Worm (Caenorhabditis elegans) whole organism, L2 larva: ENCODE data around the gene elks-1.
A peak's percentile ranks its signal among the peaks of the same experiment; 100 is the strongest.

ENCODE experiments used
- C34F6.9 ChIP-seq: fragments of 150-350 bp; optimal IDR thresholded peaks from 2 replicates; lab custom pipeline; 2014; ENCODE audit warnings: missing biosample characterization, missing genetic modification characterization
- Y55F3AM.14 ChIP-seq: fragments of 200-800 bp; sonication (Bioruptor generic); optimal IDR thresholded peaks from 2 replicates; lab custom pipeline; 2018; ENCODE audit warnings: mild to moderate bottlenecking, missing genetic modification characterization, missing compliant biosample characterization
- ama-1 ChIP-seq: fragments of 150-350 bp; optimal IDR thresholded peaks from 2 replicates; lab custom pipeline; 2018; ENCODE audit warnings: inconsistent platforms
- egl-27 ChIP-seq: sonication (generic microtip); optimal IDR thresholded peaks from 3 replicates; lab custom pipeline; 2017; ENCODE audit warnings: missing biosample characterization, missing genetic modification reagents, missing genetic modification characterization
- gmeb-1 ChIP-seq: fragments of 150-350 bp; optimal IDR thresholded peaks from 2 replicates; lab custom pipeline; 2014; ENCODE audit warnings: missing biosample characterization, missing genetic modification characterization
- lin-11 ChIP-seq: fragments of 150-350 bp; sonication (generic microtip); optimal IDR thresholded peaks from 2 replicates; lab custom pipeline; 2014; ENCODE audit warnings: missing biosample characterization, missing genetic modification characterization, inconsistent platforms, mixed read lengths
- mab-5 ChIP-seq: fragments of 150-350 bp; optimal IDR thresholded peaks from 2 replicates; lab custom pipeline; 2014; ENCODE audit warnings: missing biosample characterization, missing genetic modification characterization
- nhr-10 ChIP-seq: sonication (generic microtip); optimal IDR thresholded peaks from 2 replicates; lab custom pipeline; 2017; ENCODE audit warnings: missing biosample characterization, missing genetic modification characterization
- nhr-11 ChIP-seq: fragments of 150-350 bp; optimal IDR thresholded peaks from 2 replicates; lab custom pipeline; 2014; ENCODE audit warnings: missing biosample characterization, missing genetic modification characterization
- nhr-237 ChIP-seq: fragments of 150-350 bp; optimal IDR thresholded peaks from 2 replicates; lab custom pipeline; 2014; ENCODE audit warnings: missing biosample characterization, missing genetic modification characterization
- unc-39 ChIP-seq: fragments of 150-350 bp; optimal IDR thresholded peaks from 2 replicates; lab custom pipeline; 2014; ENCODE audit warnings: missing biosample characterization, missing genetic modification characterization
- unc-62 ChIP-seq: fragments of 150-350 bp; optimal IDR thresholded peaks from 2 replicates; lab custom pipeline; 2014; ENCODE audit warnings: missing biosample characterization, missing genetic modification reagents, missing genetic modification characterization
- ztf-1 ChIP-seq: fragments of 200-800 bp; sonication (Bioruptor generic); conservative IDR thresholded peaks from 2 replicates; pipeline ENCODE4 v1.3.6; 2022; ENCODE audit warnings: missing genetic modification characterization, missing compliant biosample characterization
- ztf-11 ChIP-seq: sonication (generic microtip); optimal IDR thresholded peaks from 2 replicates; lab custom pipeline; 2017; ENCODE audit warnings: missing biosample characterization, missing genetic modification characterization

ce11 chrIV:3349977-3350580 lies at the start of gene elks-1:
- no peak for TF ChIP-seq unc-39 (tag; lab: Kevin White, UChicago)
- no peak for TF ChIP-seq gmeb-1 (tag; lab: Kevin White, UChicago)
- TF ChIP-seq nhr-11 (tag; lab: Kevin White, UChicago): no peak
- no peak for TF ChIP-seq ztf-1 (GFP tag; lab: Robert Waterston, UW)
- no peak for TF ChIP-seq ama-1 (lab: Kevin White, UChicago)
- TF ChIP-seq ztf-11 (tag; lab: Kevin White, UChicago): no peak
- TF ChIP-seq C34F6.9 (tag; lab: Kevin White, UChicago): peak; percentile 11
- TF ChIP-seq nhr-237 (tag; lab: Kevin White, UChicago): no peak
- no peak for TF ChIP-seq Y55F3AM.14 (GFP tag; lab: Kevin White, UChicago)
- no peak for TF ChIP-seq mab-5
- no peak for TF ChIP-seq nhr-10 (tag; lab: Kevin White, UChicago)
- TF ChIP-seq unc-62 (GFP tag; lab: Kevin White, UChicago): no peak
- no peak for TF ChIP-seq lin-11 (tag; lab: Kevin White, UChicago)
- TF ChIP-seq egl-27: no peak
